Worm (Caenorhabditis elegans) whole organism, L3 larva: ENCODE data around the gene lido-8.
A peak's percentile ranks its signal among the peaks of the same experiment; 100 is the strongest.

Experiments
- R02D3.7 ChIP-seq: fragments of 150-350 bp; optimal IDR thresholded peaks from 2 replicates; lab custom pipeline; 2014; ENCODE audit warnings: missing biosample characterization, missing genetic modification characterization
- ZK546.5 ChIP-seq: sonication (generic microtip); optimal IDR thresholded peaks from 2 replicates; lab custom pipeline; 2017; ENCODE audit warnings: missing biosample characterization, missing genetic modification characterization
- ama-1 ChIP-seq: fragments of 150-350 bp; optimal IDR thresholded peaks from 2 replicates; lab custom pipeline; 2018
- ceh-82 ChIP-seq: fragments of 150-350 bp; optimal IDR thresholded peaks from 2 replicates; lab custom pipeline; 2014; ENCODE audit warnings: missing biosample characterization, missing genetic modification characterization
- ceh-9 ChIP-seq: sonication (generic microtip); optimal IDR thresholded peaks from 2 replicates; lab custom pipeline; 2018; ENCODE audit warnings: missing biosample characterization, missing genetic modification characterization
- daf-12 ChIP-seq: fragments of 150-350 bp; optimal IDR thresholded peaks from 2 replicates; lab custom pipeline; 2014; ENCODE audit warnings: missing biosample characterization, missing genetic modification reagents, missing genetic modification characterization
- egl-27 ChIP-seq: sonication (generic microtip); optimal IDR thresholded peaks from 4 replicates; lab custom pipeline; 2017; ENCODE audit warnings: missing biosample characterization, missing genetic modification reagents, missing genetic modification characterization
- elt-1 ChIP-seq: fragments of 150-350 bp; optimal IDR thresholded peaks from 2 replicates; lab custom pipeline; 2014; ENCODE audit warnings: missing biosample characterization, missing genetic modification characterization
- elt-2 ChIP-seq: sonication (generic microtip); optimal IDR thresholded peaks from 2 replicates; lab custom pipeline; 2016; ENCODE audit warnings: missing genetic modification reagents, mild to moderate bottlenecking, missing genetic modification characterization, missing compliant biosample characterization
- elt-3 ChIP-seq, 3 experiments: fragments of 150-350 bp in 1 of 3; sonication (generic microtip) in 2 of 3; optimal IDR thresholded peaks; 2 replicates in 2 of 3; 4 replicates in 1 of 3; lab custom pipeline; 2014 to 2017; ENCODE audit warnings: missing biosample characterization in 3 of 3, missing genetic modification characterization in 3 of 3
- eor-1 ChIP-seq, 2 experiments: fragments of 150-350 bp; optimal IDR thresholded peaks; 2 replicates each; lab custom pipeline; 2014 to 2018; ENCODE audit warnings: missing biosample characterization in 2 of 2, missing genetic modification characterization in 2 of 2
- fkh-2 ChIP-seq: fragments of 150-350 bp; optimal IDR thresholded peaks from 2 replicates; lab custom pipeline; 2014; ENCODE audit warnings: missing biosample characterization, missing genetic modification reagents, missing genetic modification characterization
- fos-1 ChIP-seq: fragments of 150-350 bp; optimal IDR thresholded peaks from 2 replicates; lab custom pipeline; 2014; ENCODE audit warnings: missing biosample characterization, missing genetic modification characterization
- hmg-11 ChIP-seq: sonication (generic microtip); optimal IDR thresholded peaks from 2 replicates; lab custom pipeline; 2016; ENCODE audit warnings: missing genetic modification characterization, missing compliant biosample characterization
- jun-1 ChIP-seq: fragments of 150-350 bp; optimal IDR thresholded peaks from 2 replicates; lab custom pipeline; 2014; ENCODE audit warnings: missing biosample characterization, missing genetic modification reagents, missing genetic modification characterization
- lin-15B ChIP-seq: fragments of 150-350 bp; optimal IDR thresholded peaks from 2 replicates; lab custom pipeline; 2014; ENCODE audit warnings: missing biosample characterization, missing genetic modification characterization
- lin-39 ChIP-seq: fragments of 150-350 bp; optimal IDR thresholded peaks from 2 replicates; lab custom pipeline; 2018; ENCODE audit warnings: missing biosample characterization, missing genetic modification reagents, missing genetic modification characterization
- lsy-12 ChIP-seq: sonication (generic microtip); optimal IDR thresholded peaks from 2 replicates; lab custom pipeline; 2016; ENCODE audit warnings: mild to moderate bottlenecking, missing genetic modification characterization, missing compliant biosample characterization
- mdl-1 ChIP-seq: fragments of 150-350 bp; optimal IDR thresholded peaks from 2 replicates; lab custom pipeline; 2014; ENCODE audit warnings: missing biosample characterization, missing genetic modification characterization
- mml-1 ChIP-seq: fragments of 150-350 bp; sonication (generic microtip); optimal IDR thresholded peaks from 3 replicates; lab custom pipeline; 2014; ENCODE audit warnings: missing biosample characterization, missing genetic modification characterization
- nfya-1 ChIP-seq: sonication (generic microtip); optimal IDR thresholded peaks from 2 replicates; lab custom pipeline; 2017; ENCODE audit warnings: missing genetic modification characterization, mild to moderate bottlenecking, missing compliant biosample characterization, antibody characterized with exemption, moderate library complexity; ENCODE audit not compliant: insufficient read depth
- nhr-11 ChIP-seq: fragments of 150-350 bp; optimal IDR thresholded peaks from 2 replicates; lab custom pipeline; 2014; ENCODE audit warnings: missing biosample characterization, missing genetic modification characterization
- nhr-23 ChIP-seq: fragments of 150-350 bp; optimal IDR thresholded peaks from 2 replicates; lab custom pipeline; 2014; ENCODE audit warnings: missing biosample characterization, missing genetic modification reagents, missing genetic modification characterization
- nhr-25 ChIP-seq: sonication (generic microtip); optimal IDR thresholded peaks from 2 replicates; lab custom pipeline; 2017; ENCODE audit warnings: missing biosample characterization, missing genetic modification characterization
- nhr-28 ChIP-seq: fragments of 150-350 bp; optimal IDR thresholded peaks from 2 replicates; lab custom pipeline; 2014; ENCODE audit warnings: missing biosample characterization, missing genetic modification characterization
- nhr-43 ChIP-seq: sonication (generic microtip); optimal IDR thresholded peaks from 2 replicates; lab custom pipeline; 2016; ENCODE audit warnings: mild to moderate bottlenecking, missing genetic modification characterization, missing compliant biosample characterization; ENCODE audit not compliant: poor library complexity, severe bottlenecking
- nhr-67 ChIP-seq: fragments of 150-350 bp; optimal IDR thresholded peaks from 2 replicates; lab custom pipeline; 2014; ENCODE audit warnings: missing biosample characterization, missing genetic modification characterization
- nhr-76 ChIP-seq: fragments of 150-350 bp; sonication (generic microtip); optimal IDR thresholded peaks from 5 replicates; lab custom pipeline; 2014; ENCODE audit warnings: missing biosample characterization, missing genetic modification characterization
- nhr-77 ChIP-seq: fragments of 150-350 bp; optimal IDR thresholded peaks from 2 replicates; lab custom pipeline; 2014; ENCODE audit warnings: missing biosample characterization, missing genetic modification characterization
- pha-4 ChIP-seq: fragments of 150-350 bp; optimal IDR thresholded peaks from 2 replicates; lab custom pipeline; 2014; ENCODE audit warnings: missing biosample characterization, missing genetic modification reagents, missing genetic modification characterization
- pqm-1 ChIP-seq: fragments of 150-350 bp; optimal IDR thresholded peaks from 2 replicates; lab custom pipeline; 2017; ENCODE audit warnings: missing biosample characterization, missing genetic modification characterization, inconsistent platforms
- sea-2 ChIP-seq: fragments of 150-350 bp; sonication (generic microtip); optimal IDR thresholded peaks from 4 replicates; lab custom pipeline; 2014; ENCODE audit warnings: missing biosample characterization, missing genetic modification reagents, missing genetic modification characterization
- tbx-2 ChIP-seq: sonication (generic microtip); optimal IDR thresholded peaks from 2 replicates; lab custom pipeline; 2016; ENCODE audit warnings: mild to moderate bottlenecking, missing genetic modification characterization, missing compliant biosample characterization
- unc-39 ChIP-seq: sonication (generic microtip); optimal IDR thresholded peaks from 4 replicates; lab custom pipeline; 2017; ENCODE audit warnings: missing biosample characterization, missing genetic modification characterization
- unc-62 ChIP-seq: fragments of 150-350 bp; sonication (generic microtip); optimal IDR thresholded peaks from 4 replicates; lab custom pipeline; 2014; ENCODE audit warnings: missing biosample characterization, missing genetic modification reagents, missing genetic modification characterization
- ztf-11 ChIP-seq: fragments of 150-350 bp; optimal IDR thresholded peaks from 2 replicates; lab custom pipeline; 2014; ENCODE audit warnings: missing biosample characterization, missing genetic modification characterization
- ztf-4 ChIP-seq: fragments of 150-350 bp; optimal IDR thresholded peaks from 2 replicates; lab custom pipeline; 2014; ENCODE audit warnings: missing biosample characterization, missing genetic modification characterization

Gene lido-8

ce11 chrII:3012133-3012532 is 15.3 kb downstream of the lido-8 start, which contains the start of gene C41H7.9:
C41H7.9 (minus strand) TSS chrII:3012233.
- TF ChIP-seq eor-1 (tag; optimal IDR thresholded peaks at IDR 0.05; lab: Kevin White, UChicago) (no peak), ceh-82 (no peak), nhr-25 (tag; lab: Kevin White, UChicago) (no peak), lin-39 (tag; lab: Kevin White, UChicago) (no peak), elt-1 (tag; lab: Kevin White, UChicago) (no peak), ceh-9 (tag; lab: Kevin White, UChicago) (no peak), nhr-77 (tag; lab: Kevin White, UChicago) (no peak), nhr-76 (no peak), daf-12 (tag; lab: Kevin White, UChicago) (no peak), mdl-1 (no peak), lin-15B (no peak), nhr-23 (tag; lab: Kevin White, UChicago) (no peak), nhr-11 (tag; lab: Kevin White, UChicago) (no peak), pha-4 (tag; lab: Kevin White, UChicago) (no peak), sea-2 (GFP tag; lab: Kevin White, UChicago) (no peak), ztf-11 (tag; lab: Kevin White, UChicago) (no peak)
- TF ChIP-seq, all 47 proteins: peak for 0

ce11 chrII:3014196-3014849 is 17.5 kb downstream of the lido-8 start, which contains the start of gene C41H7.2:
C41H7.2 (plus strand) TSS chrII:3014817.
- TF ChIP-seq pqm-1 (tag; lab: Kevin White, UChicago): peak; percentile 49
- no peak for TF ChIP-seq sea-2 (GFP tag; lab: Kevin White, UChicago)
- TF ChIP-seq daf-12 (tag; lab: Kevin White, UChicago): no peak
- peak; percentile 83 for TF ChIP-seq nfya-1 (tag; lab: Kevin White, UChicago)
- no peak for TF ChIP-seq tbx-2 (tag; lab: Kevin White, UChicago)
- TF ChIP-seq ceh-82: no peak
- TF ChIP-seq elt-2 (tag; lab: Kevin White, UChicago): peak; percentile 91

ce11 chrII:3019807-3020206 is 23.0 kb downstream of the lido-8 start, which contains the start of gene clec-3:
clec-3 (minus strand) TSS chrII:3019907.
- TF ChIP-seq nhr-77 (tag; lab: Kevin White, UChicago): no peak
- no peak for TF ChIP-seq pqm-1 (tag; lab: Kevin White, UChicago)
- TF ChIP-seq fos-1 (tag; lab: Kevin White, UChicago): no peak
- TF ChIP-seq hmg-11 (tag; lab: Kevin White, UChicago): no peak
- no peak for TF ChIP-seq R02D3.7
- TF ChIP-seq nhr-11 (tag; lab: Kevin White, UChicago): no peak
- no peak for TF ChIP-seq mml-1 (tag; lab: Kevin White, UChicago)
- no peak for TF ChIP-seq egl-27
- no peak for TF ChIP-seq ZK546.5 (tag; lab: Kevin White, UChicago)
- no peak for TF ChIP-seq ceh-82
- no peak for TF ChIP-seq nhr-25 (tag; lab: Kevin White, UChicago)

ce11 chrII:3020899-3021298 is 24.1 kb downstream of the lido-8 start:
- TF ChIP-seq nfya-1 (tag; lab: Kevin White, UChicago): no peak
- no peak for TF ChIP-seq lsy-12 (tag; lab: Kevin White, UChicago)
- TF ChIP-seq tbx-2 (tag; lab: Kevin White, UChicago): no peak
- TF ChIP-seq nhr-28 (tag; lab: Kevin White, UChicago): no peak
- TF ChIP-seq nhr-43 (tag; lab: Kevin White, UChicago): no peak
- no peak for TF ChIP-seq ceh-9 (tag; lab: Kevin White, UChicago)
- TF ChIP-seq nhr-67 (tag; lab: Kevin White, UChicago): no peak
- TF ChIP-seq ama-1 (lab: Kevin White, UChicago): no peak
- no peak for TF ChIP-seq fos-1 (tag; lab: Kevin White, UChicago)

ce11 chrII:3023381-3023935 is 26.6 kb downstream of the lido-8 start, which contains the start of gene clec-2:
clec-2 (minus strand) TSS chrII:3023431.
- TF ChIP-seq pha-4 (tag; lab: Kevin White, UChicago): no peak
- no peak for TF ChIP-seq nhr-67 (tag; lab: Kevin White, UChicago)
- TF ChIP-seq ama-1 (lab: Kevin White, UChicago): no peak
- no peak for TF ChIP-seq ztf-4
- no peak for TF ChIP-seq jun-1 (tag; lab: Kevin White, UChicago)
- no peak for TF ChIP-seq unc-39 (tag; lab: Kevin White, UChicago)
- no peak for TF ChIP-seq elt-3 (tag; optimal IDR thresholded peaks at IDR 0.05; lab: Kevin White, UChicago)
- TF ChIP-seq eor-1 (tag; optimal IDR thresholded peaks at IDR 0.05; lab: Kevin White, UChicago): no peak
- no peak for TF ChIP-seq lin-39 (tag; lab: Kevin White, UChicago)
- TF ChIP-seq ceh-9 (tag; lab: Kevin White, UChicago): no peak
- TF ChIP-seq daf-12 (tag; lab: Kevin White, UChicago): no peak
- TF ChIP-seq fkh-2: no peak
- no peak for TF ChIP-seq unc-62 (GFP tag; lab: Kevin White, UChicago)
- TF ChIP-seq mml-1 (tag; lab: Kevin White, UChicago): no peak
- no peak for TF ChIP-seq elt-2 (tag; lab: Kevin White, UChicago)
- TF ChIP-seq, all 47 proteins: peak for 0
